Worm (Caenorhabditis elegans) whole organism, midembryonic: ENCODE results near the gene R12C12.5.

Experiments used
- T22C8.4 ChIP-seq: fragments of 200-800 bp; sonication (Bioruptor generic); IDR thresholded peaks from 2 replicates; pipeline ENCODE4 v1.3.6; 2022; ENCODE audit warnings: missing genetic modification characterization, missing compliant biosample characterization
- cog-1 ChIP-seq: sonication (generic microtip); optimal IDR thresholded peaks from 2 replicates; lab custom pipeline; 2016; ENCODE audit warnings: missing genetic modification characterization, missing compliant biosample characterization
- flt-1 ChIP-seq: fragments of 200-800 bp; sonication (Bioruptor generic); IDR thresholded peaks from 2 replicates; pipeline ENCODE4 v1.3.6; 2022; ENCODE audit warnings: missing genetic modification characterization, missing compliant biosample characterization
- ztf-23 ChIP-seq: fragments of 200-800 bp; sonication (Bioruptor generic); IDR thresholded peaks from 2 replicates; pipeline ENCODE4 v1.3.6; 2022; ENCODE audit warnings: missing genetic modification reagents, missing genetic modification characterization, missing compliant biosample characterization

DNA sequence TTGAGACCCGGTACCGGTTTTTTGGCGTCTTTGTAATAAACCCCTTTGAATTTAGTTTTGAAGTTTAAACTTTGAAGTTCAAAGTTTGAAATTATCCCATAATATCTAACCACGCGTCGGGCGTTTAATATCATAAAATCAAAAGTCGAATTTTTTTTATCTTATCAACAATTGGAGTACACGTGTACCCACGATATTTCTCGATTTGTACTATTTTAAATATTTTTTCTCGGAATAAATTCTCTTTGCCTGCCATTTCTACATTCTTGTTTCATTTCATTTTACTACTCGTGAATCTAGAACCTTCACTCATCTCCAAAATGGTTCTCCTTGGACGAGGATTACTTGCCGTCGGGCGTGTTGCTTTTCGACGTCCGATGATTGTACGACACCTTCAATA lies 5.2 kb upstream of the R12C12.5 start, which contains the start of gene gldc-1:
- TF ChIP-seq T22C8.4 (GFP tag; lab: Robert Waterston, UW) (no peak), flt-1 (GFP tag; lab: Robert Waterston, UW) (no peak), ztf-23 (no peak), cog-1 (tag; lab: Kevin White, UChicago) (no peak)
